Worm (Caenorhabditis elegans) whole organism, L4/young adult: ENCODE data around the gene srh-246.

Experiments used
- W03F9.2 ChIP-seq: fragments of 150-350 bp; optimal IDR thresholded peaks from 2 replicates; lab custom pipeline; 2014; ENCODE audit warnings: missing biosample characterization, missing genetic modification characterization
- dao-5 ChIP-seq: sonication (generic microtip); optimal IDR thresholded peaks from 2 replicates; lab custom pipeline; 2016; ENCODE audit warnings: missing genotype, missing genetic modification characterization, moderate library complexity, missing compliant biosample characterization
- him-1 ChIP-seq: sonication (generic microtip); optimal IDR thresholded peaks from 2 replicates; lab custom pipeline; 2016; ENCODE audit warnings: missing genotype, missing genetic modification reagents, missing genetic modification characterization, missing compliant biosample characterization

srh-246 gene

ce11 chrV:676090-676489 is 18.5 kb upstream of the srh-246 start:
- TF ChIP-seq him-1 (tag; lab: Kevin White, UChicago) = no peak

ce11 chrV:674213-674612 is 16.6 kb upstream of the srh-246 start, which contains the start of gene sru-25:
Gene sru-25 (minus strand): TSS chrV:674313.
- TF ChIP-seq him-1 (tag; lab: Kevin White, UChicago) (no peak), dao-5 (tag; lab: Kevin White, UChicago) (no peak), W03F9.2 (tag; lab: Kevin White, UChicago) (no peak)

ce11 chrV:671342-671741 is 13.8 kb upstream of the srh-246 start, which contains the start of gene sru-24:
Gene sru-24 (minus strand): TSS chrV:671442.
- TF ChIP-seq dao-5 (tag; lab: Kevin White, UChicago) (no peak), him-1 (tag; lab: Kevin White, UChicago) (no peak), W03F9.2 (tag; lab: Kevin White, UChicago) (no peak)

- TF ChIP-seq dao-5 (tag; lab: Kevin White, UChicago) (no peak), W03F9.2 (tag; lab: Kevin White, UChicago) (no peak), him-1 (tag; lab: Kevin White, UChicago) (no peak)
Observed at ce11 chrV:667459-667858, 9.9 kb upstream of the srh-246 start, which contains the start of gene nhr-180. Gene nhr-180 (minus strand): TSS chrV:667510.

ce11 chrV:664337-664847 is 6.8 kb upstream of the srh-246 start, which contains the start of the genes F31F4.11 and srh-266:
Gene F31F4.11 (minus strand): TSS chrV:664437.
Gene srh-266 (plus strand): TSS chrV:664797.
- no peak for TF ChIP-seq him-1 (tag; lab: Kevin White, UChicago)
- TF ChIP-seq dao-5 (tag; lab: Kevin White, UChicago) = no peak
- TF ChIP-seq W03F9.2 (tag; lab: Kevin White, UChicago) = no peak

- TF ChIP-seq W03F9.2 (tag; lab: Kevin White, UChicago) = no peak
- no peak for TF ChIP-seq dao-5 (tag; lab: Kevin White, UChicago)
- no peak for TF ChIP-seq him-1 (tag; lab: Kevin White, UChicago)
Observed at ce11 chrV:660210-660609, 2.6 kb upstream of the srh-246 start, which contains the start of gene F31F4.17. Gene F31F4.17 (minus strand): TSS chrV:660310.

- TF ChIP-seq W03F9.2 (tag; lab: Kevin White, UChicago) (no peak), dao-5 (tag; lab: Kevin White, UChicago) (no peak), him-1 (tag; lab: Kevin White, UChicago) (no peak)
Observed at ce11 chrV:655823-656222, 1.8 kb downstream of the srh-246 start, which contains the start of gene srh-245. Gene srh-245 (minus strand): TSS chrV:655923.

ce11 chrV:654402-654801 is 3.2 kb downstream of the srh-246 start, which contains the start of gene srj-6:
Gene srj-6 (minus strand): TSS chrV:654502.
- no peak for TF ChIP-seq dao-5 (tag; lab: Kevin White, UChicago)
- no peak for TF ChIP-seq him-1 (tag; lab: Kevin White, UChicago)
- no peak for TF ChIP-seq W03F9.2 (tag; lab: Kevin White, UChicago)

ce11 chrV:652940-653339 is 4.6 kb downstream of the srh-246 start, which contains the start of gene srj-5:
Gene srj-5 (minus strand): TSS chrV:653040.
- TF ChIP-seq him-1 (tag; lab: Kevin White, UChicago) = no peak
- TF ChIP-seq W03F9.2 (tag; lab: Kevin White, UChicago) = no peak
- TF ChIP-seq dao-5 (tag; lab: Kevin White, UChicago) = no peak

ce11 chrV:646888-647287 is 10.7 kb downstream of the srh-246 start, which contains the start of gene ugt-42:
Gene ugt-42 (plus strand): TSS chrV:647188.
- TF ChIP-seq him-1 (tag; lab: Kevin White, UChicago) (no peak), W03F9.2 (tag; lab: Kevin White, UChicago) (no peak), dao-5 (tag; lab: Kevin White, UChicago) (no peak)

ce11 chrV:646129-646528 is 11.4 kb downstream of the srh-246 start, which contains the start of gene F48G7.12:
Gene F48G7.12 (minus strand): TSS chrV:646229.
- TF ChIP-seq him-1 (tag; lab: Kevin White, UChicago) (no peak), dao-5 (tag; lab: Kevin White, UChicago) (no peak), W03F9.2 (tag; lab: Kevin White, UChicago) (no peak)

ce11 chrV:642750-643149 is 14.8 kb downstream of the srh-246 start, which contains the start of gene nhr-190:
Gene nhr-190 (minus strand): TSS chrV:642924.
- TF ChIP-seq dao-5 (tag; lab: Kevin White, UChicago) (no peak), him-1 (tag; lab: Kevin White, UChicago) (no peak), W03F9.2 (tag; lab: Kevin White, UChicago) (no peak)

- TF ChIP-seq W03F9.2 (tag; lab: Kevin White, UChicago) = no peak
- TF ChIP-seq dao-5 (tag; lab: Kevin White, UChicago) = no peak
- no peak for TF ChIP-seq him-1 (tag; lab: Kevin White, UChicago)
Observed at ce11 chrV:638328-638727, 19.2 kb downstream of the srh-246 start, which contains the start of gene srj-37. Gene srj-37 (plus strand): TSS chrV:638628.

- no peak for TF ChIP-seq dao-5 (tag; lab: Kevin White, UChicago)
- no peak for TF ChIP-seq W03F9.2 (tag; lab: Kevin White, UChicago)
- no peak for TF ChIP-seq him-1 (tag; lab: Kevin White, UChicago)
Observed at ce11 chrV:636281-636680, 21.3 kb downstream of the srh-246 start, which contains the start of gene pals-31. Gene pals-31 (plus strand): TSS chrV:636581.
